Fruit fly (Drosophila melanogaster) whole organism, embryonic: ENCODE data around the gene MESK4.

Source experiments
- CG14860 ChIP-seq: fragments of 200-800 bp; sonication (Bioruptor generic); IDR thresholded peaks from 3 replicates; pipeline ENCODE4 v1.3.6; 2022; ENCODE audit warnings: missing biosample characterization, missing genetic modification characterization; ENCODE audit not compliant: partially characterized antibody
- CG15073 ChIP-seq: fragments of 200-800 bp; sonication (Bioruptor generic); optimal IDR thresholded peaks from 2 replicates; lab custom pipeline; 2016; ENCODE audit warnings: missing biosample characterization, missing genetic modification characterization
- CG3847 ChIP-seq: fragments of 200-800 bp; sonication (Bioruptor generic); IDR thresholded peaks from 2 replicates; pipeline ENCODE4 v1.3.6; 2022; ENCODE audit warnings: missing biosample characterization, missing genetic modification characterization
- exex ChIP-seq: fragments of 200-800 bp; sonication (Bioruptor generic); optimal IDR thresholded peaks from 4 replicates; lab custom pipeline; 2018; ENCODE audit warnings: missing biosample characterization, mild to moderate bottlenecking, missing genetic modification characterization, moderate library complexity

dm6 chr3R:16940520-16940919 lies 48.1 kb upstream of the MESK4 start:
- no peak for TF ChIP-seq CG14860 (GFP tag; lab: Robert Waterston, UW)
- no peak for TF ChIP-seq exex (tag; lab: Kevin White, UChicago)
- no peak for TF ChIP-seq CG15073 (GFP tag; lab: Kevin White, UChicago)
- no peak for TF ChIP-seq CG3847
